Worm (Caenorhabditis elegans): ENCODE results near the gene C16C10.4.

C16C10.4 gene

DNA sequence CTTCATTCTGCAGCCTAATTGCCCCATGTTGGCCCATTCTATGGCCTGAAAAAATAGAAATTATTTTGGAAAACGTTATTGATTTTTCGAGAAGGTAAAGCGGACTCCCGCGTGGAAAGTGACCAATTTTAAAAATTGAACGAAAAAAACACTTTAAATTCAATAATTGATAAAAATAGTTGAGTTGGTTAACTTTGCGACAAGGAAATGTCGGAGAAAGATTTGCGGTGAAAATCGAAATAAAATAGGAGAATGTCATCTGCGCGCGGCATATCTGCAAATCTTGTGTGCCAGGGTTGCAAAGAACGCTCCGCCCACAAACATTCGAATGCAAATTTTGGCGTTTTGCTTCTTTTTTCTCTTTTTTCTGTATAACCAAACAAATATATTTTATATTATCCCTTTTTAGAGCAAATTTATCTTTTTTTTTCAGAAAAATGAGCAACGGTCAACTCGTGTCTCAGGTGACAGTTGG, at the start of gene C16C10.4, which contains the start of gene rnf-121:
TSS of gene C16C10.4 (plus strand) at position 434 of the 475 bp plus-strand sequence.
TSS of gene rnf-121 (minus strand) at position 51 of the 475 bp plus-strand sequence.
- TF ChIP-seq sox-2 (GFP tag; IDR thresholded peaks at IDR 0.05) (0 out of 2 replicates have a peak, but pooled peaks have one; percentile 29), ceh-2 (tag; optimal IDR thresholded peaks at IDR 0.05) (peak; percentile 92), fkh-6 (tag; optimal IDR thresholded peaks at IDR 0.05) (peak; percentile 89), zip-5 (tag; optimal IDR thresholded peaks at IDR 0.05) (peak; percentile 85), ceh-9 (tag; optimal IDR thresholded peaks at IDR 0.05) (no peak), ceh-31 (tag; optimal IDR thresholded peaks at IDR 0.05) (peak; percentile 90), pha-2 (tag; optimal IDR thresholded peaks at IDR 0.05) (peak; percentile 92), dve-1 (tag; optimal IDR thresholded peaks at IDR 0.05) (peak; percentile 65), rnt-1 (tag; optimal IDR thresholded peaks at IDR 0.05) (peak; percentile 93), tbx-2 (tag; optimal IDR thresholded peaks at IDR 0.05) (peak; percentile 90), ceh-18 (tag; optimal IDR thresholded peaks at IDR 0.05) (peak; percentile 62), mec-3 (tag; optimal IDR thresholded peaks at IDR 0.05; ENCODE audit: borderline replicate concordance) (no peak), ceh-19 (GFP tag; optimal IDR thresholded peaks at IDR 0.05) (peak; percentile 92), ama-1 (optimal IDR thresholded peaks at IDR 0.05) (no peak), npax-4 (tag; optimal IDR thresholded peaks at IDR 0.05) (peak; percentile 82), hlh-8 (tag; optimal IDR thresholded peaks at IDR 0.05) (peak; percentile 94), eyg-1 (tag; optimal IDR thresholded peaks at IDR 0.05) (peak; percentile 85), gmeb-2 (tag; optimal IDR thresholded peaks at IDR 0.05) (peak; percentile 88), tbx-7 (tag; optimal IDR thresholded peaks at IDR 0.05) (peak; percentile 59), K09A11.1 (tag; optimal IDR thresholded peaks at IDR 0.05; ENCODE audit: insufficient read depth) (peak; percentile 96), ztf-16 (tag; optimal IDR thresholded peaks at IDR 0.05) (peak; percentile 88), ahr-1 (tag; optimal IDR thresholded peaks at IDR 0.05) (peak; percentile 89), fax-1 (tag; optimal IDR thresholded peaks at IDR 0.05) (peak; percentile 94), ceh-34 (tag; optimal IDR thresholded peaks at IDR 0.05) (peak; percentile 91), F13H6.1 (tag; optimal IDR thresholded peaks at IDR 0.05) (peak; percentile 84), odd-2 (tag; optimal IDR thresholded peaks at IDR 0.05) (peak; percentile 87), elt-4 (tag; optimal IDR thresholded peaks at IDR 0.05) (no peak), pros-1 (tag; optimal IDR thresholded peaks at IDR 0.05) (peak; percentile 11), sdc-2 (tag; optimal IDR thresholded peaks at IDR 0.05) (peak; percentile 82), syd-9 (tag; optimal IDR thresholded peaks at IDR 0.05) (peak; percentile 92), pqm-1 (tag; optimal IDR thresholded peaks at IDR 0.05) (peak; percentile 51), ceh-14 (tag; optimal IDR thresholded peaks at IDR 0.05) (peak; percentile 95), Y22D7AL.16 (tag; optimal IDR thresholded peaks at IDR 0.05) (peak; percentile 83), hlh-15 (tag; optimal IDR thresholded peaks at IDR 0.05) (peak; percentile 94), C38D4.7 (GFP tag; optimal IDR thresholded peaks at IDR 0.05) (peak; percentile 90), ceh-30 (tag; optimal IDR thresholded peaks at IDR 0.05) (peak; percentile 93), unc-42 (tag; optimal IDR thresholded peaks at IDR 0.05) (peak; percentile 38), nhr-11 (tag; optimal IDR thresholded peaks at IDR 0.05) (no peak), ceh-6 (GFP tag; optimal IDR thresholded peaks at IDR 0.05) (peak; percentile 85), unc-86 (tag; optimal IDR thresholded peaks at IDR 0.05) (peak; percentile 93), pax-1 (tag; optimal IDR thresholded peaks at IDR 0.05) (no peak), hlh-13 (GFP tag; optimal IDR thresholded peaks at IDR 0.05) (peak; percentile 71), fkh-10 (GFP tag; optimal IDR thresholded peaks at IDR 0.05) (peak; percentile 64), ets-4 (tag; optimal IDR thresholded peaks at IDR 0.05) (peak; percentile 69), nhr-232 (tag; optimal IDR thresholded peaks at IDR 0.05) (peak; percentile 83), lim-6 (tag; optimal IDR thresholded peaks at IDR 0.05) (peak; percentile 73), ceh-22 (tag; optimal IDR thresholded peaks at IDR 0.05) (peak; percentile 63), ceh-45 (GFP tag; IDR thresholded peaks at IDR 0.05) (peak; percentile 81; the same call in 1 of the 2 replicates), unc-3 (GFP tag; conservative IDR thresholded peaks at IDR 0.05) (peak; percentile 85), unc-3 (tag; optimal IDR thresholded peaks at IDR 0.05) (peak; percentile 91), unc-55 (GFP tag; optimal IDR thresholded peaks at IDR 0.05) (no peak), dmd-4 (tag; optimal IDR thresholded peaks at IDR 0.05; ENCODE audit: borderline replicate concordance) (peak; percentile 77), ttx-3 (tag; optimal IDR thresholded peaks at IDR 0.05) (peak; percentile 92), pha-4 (tag; optimal IDR thresholded peaks at IDR 0.05) (no peak)

All from whole organism, late embryonic.